Worm (Caenorhabditis elegans): Measurements from ENCODE around the gene clpr-2.

ce11 chrII:1271814-1272213 lies 13.1 kb downstream of the clpr-2 start, which contains the start of gene srw-66:
- TF ChIP-seq ceh-13 (GFP tag; optimal IDR thresholded peaks at IDR 0.05) (no peak), ama-1 (optimal IDR thresholded peaks at IDR 0.05) (no peak), tbx-11 (GFP tag; IDR thresholded peaks at IDR 0.05) (no peak), B0310.2 (tag; optimal IDR thresholded peaks at IDR 0.05) (no peak), ceh-36 (tag; optimal IDR thresholded peaks at IDR 0.05) (no peak), flt-1 (GFP tag; IDR thresholded peaks at IDR 0.05) (no peak), hmg-4 (GFP tag; optimal IDR thresholded peaks at IDR 0.05) (no peak), pes-1 (GFP tag; IDR thresholded peaks at IDR 0.05) (no peak)
